Worm (Caenorhabditis elegans) whole organism, L2 larva: ENCODE measurements around the gene fbxa-52.
"Not testable (repeated sequence)": the region's sequence is repeated elsewhere in the genome, so short reads cannot be mapped to it uniquely, and the experiment has no call there.

Experiments used
- dmd-4 ChIP-seq: sonication (generic microtip); optimal IDR thresholded peaks from 2 replicates; lab custom pipeline; 2017; ENCODE audit warnings: missing biosample characterization, missing genetic modification characterization
- elt-1 ChIP-seq: fragments of 150-350 bp; optimal IDR thresholded peaks from 2 replicates; lab custom pipeline; 2014; ENCODE audit warnings: missing biosample characterization, missing genetic modification characterization
- lsy-2 ChIP-seq, 2 experiments: fragments of 150-350 bp in 1 of 2; sonication (generic microtip) in 1 of 2; optimal IDR thresholded peaks; 2 replicates each; lab custom pipeline; 2014 to 2017; ENCODE audit warnings: missing biosample characterization in 2 of 2, missing genetic modification characterization in 2 of 2
- mdl-1 ChIP-seq, 2 experiments: fragments of 150-350 bp in 1 of 2; sonication (generic microtip) in 1 of 2; optimal IDR thresholded peaks; 2 replicates each; lab custom pipeline; 2017; ENCODE audit warnings: missing biosample characterization in 2 of 2, missing genetic modification characterization in 2 of 2
- nhr-11 ChIP-seq: fragments of 150-350 bp; optimal IDR thresholded peaks from 2 replicates; lab custom pipeline; 2014; ENCODE audit warnings: missing biosample characterization, missing genetic modification characterization
- sem-4 ChIP-seq: fragments of 150-350 bp; optimal IDR thresholded peaks from 2 replicates; lab custom pipeline; 2014; ENCODE audit warnings: missing biosample characterization, missing genetic modification reagents, missing genetic modification characterization
- snpc-4 ChIP-seq: fragments of 150-350 bp; optimal IDR thresholded peaks from 2 replicates; lab custom pipeline; 2014; ENCODE audit warnings: missing biosample characterization, missing genetic modification characterization
- zag-1 ChIP-seq: fragments of 150-350 bp; optimal IDR thresholded peaks from 2 replicates; lab custom pipeline; 2014; ENCODE audit warnings: missing biosample characterization, missing genetic modification characterization
- ztf-11 ChIP-seq: sonication (generic microtip); optimal IDR thresholded peaks from 2 replicates; lab custom pipeline; 2017; ENCODE audit warnings: missing biosample characterization, missing genetic modification characterization

- TF ChIP-seq lsy-2 (tag; optimal IDR thresholded peaks at IDR 0.05; lab: Kevin White, UChicago); nhr-11 (tag; lab: Kevin White, UChicago); dmd-4; snpc-4; zag-1; mdl-1 (tag; optimal IDR thresholded peaks at IDR 0.05; lab: Kevin White, UChicago); ztf-11 (tag; lab: Kevin White, UChicago); sem-4 (tag; lab: Kevin White, UChicago); elt-1 (tag; lab: Kevin White, UChicago): not testable (repeated sequence)
These were observed 33.7 kb upstream of the fbxa-52 start, which contains the start of gene Y75D11A.3 for ce11 chrX:1746117-1746516.
